Worm (Caenorhabditis elegans) whole organism, L2 larva: ENCODE results near the gene mdf-1.

Experiments used
- C34F6.9 ChIP-seq: fragments of 150-350 bp; optimal IDR thresholded peaks from 2 replicates; lab custom pipeline; 2014; ENCODE audit warnings: missing biosample characterization, missing genetic modification characterization
- F13H6.1 ChIP-seq: sonication (generic microtip); optimal IDR thresholded peaks from 2 replicates; lab custom pipeline; 2016; ENCODE audit warnings: missing genetic modification characterization, missing compliant biosample characterization
- R02D3.7 ChIP-seq: fragments of 150-350 bp; optimal IDR thresholded peaks from 2 replicates; lab custom pipeline; 2014; ENCODE audit warnings: missing biosample characterization, missing genetic modification characterization
- Y55F3AM.14 ChIP-seq: fragments of 200-800 bp; sonication (Bioruptor generic); optimal IDR thresholded peaks from 2 replicates; lab custom pipeline; 2018; ENCODE audit warnings: mild to moderate bottlenecking, missing genetic modification characterization, missing compliant biosample characterization
- ZK546.5 ChIP-seq: sonication (generic microtip); optimal IDR thresholded peaks from 2 replicates; lab custom pipeline; 2017; ENCODE audit warnings: missing biosample characterization, missing genetic modification characterization
- alr-1 ChIP-seq: fragments of 150-350 bp; optimal IDR thresholded peaks from 2 replicates; lab custom pipeline; 2014; ENCODE audit warnings: missing biosample characterization, missing genetic modification characterization
- aly-2 ChIP-seq: fragments of 150-350 bp; optimal IDR thresholded peaks from 2 replicates; lab custom pipeline; 2014; ENCODE audit warnings: missing biosample characterization, missing genetic modification characterization
- ama-1 ChIP-seq: fragments of 150-350 bp; optimal IDR thresholded peaks from 2 replicates; lab custom pipeline; 2018; ENCODE audit warnings: inconsistent platforms
- blmp-1 ChIP-seq: sonication (generic microtip); optimal IDR thresholded peaks from 2 replicates; lab custom pipeline; 2017; ENCODE audit warnings: missing genetic modification characterization, mild to moderate bottlenecking, missing compliant biosample characterization, antibody characterized with exemption, moderate library complexity; ENCODE audit not compliant: insufficient read depth
- ceh-16 ChIP-seq: fragments of 150-350 bp; optimal IDR thresholded peaks from 2 replicates; lab custom pipeline; 2014; ENCODE audit warnings: missing biosample characterization, missing genetic modification characterization
- ceh-82 ChIP-seq: fragments of 150-350 bp; optimal IDR thresholded peaks from 2 replicates; lab custom pipeline; 2014; ENCODE audit warnings: missing biosample characterization, missing genetic modification characterization
- crh-2 ChIP-seq: sonication (generic microtip); optimal IDR thresholded peaks from 2 replicates; lab custom pipeline; 2017; ENCODE audit warnings: missing biosample characterization, missing genetic modification characterization
- dmd-4 ChIP-seq: sonication (generic microtip); optimal IDR thresholded peaks from 2 replicates; lab custom pipeline; 2017; ENCODE audit warnings: missing biosample characterization, missing genetic modification characterization
- egl-27 ChIP-seq: sonication (generic microtip); optimal IDR thresholded peaks from 3 replicates; lab custom pipeline; 2017; ENCODE audit warnings: missing biosample characterization, missing genetic modification reagents, missing genetic modification characterization
- elt-1 ChIP-seq: fragments of 150-350 bp; optimal IDR thresholded peaks from 2 replicates; lab custom pipeline; 2014; ENCODE audit warnings: missing biosample characterization, missing genetic modification characterization
- elt-3 ChIP-seq: sonication (generic microtip); optimal IDR thresholded peaks from 2 replicates; lab custom pipeline; 2017; ENCODE audit warnings: missing biosample characterization, missing genetic modification characterization
- fos-1 ChIP-seq: fragments of 150-350 bp; optimal IDR thresholded peaks from 2 replicates; lab custom pipeline; 2014; ENCODE audit warnings: missing biosample characterization, missing genetic modification characterization
- gmeb-1 ChIP-seq: fragments of 150-350 bp; optimal IDR thresholded peaks from 2 replicates; lab custom pipeline; 2014; ENCODE audit warnings: missing biosample characterization, missing genetic modification characterization
- lin-11 ChIP-seq: fragments of 150-350 bp; sonication (generic microtip); optimal IDR thresholded peaks from 2 replicates; lab custom pipeline; 2014; ENCODE audit warnings: missing biosample characterization, missing genetic modification characterization, inconsistent platforms, mixed read lengths
- lin-13 ChIP-seq: fragments of 150-350 bp; optimal IDR thresholded peaks from 2 replicates; lab custom pipeline; 2014; ENCODE audit warnings: missing biosample characterization, missing genetic modification reagents, missing genetic modification characterization
- lin-39 ChIP-seq: fragments of 150-350 bp; optimal IDR thresholded peaks from 2 replicates; lab custom pipeline; 2014; ENCODE audit warnings: missing biosample characterization, missing genetic modification reagents, missing genetic modification characterization
- lsy-2 ChIP-seq, 2 experiments: fragments of 150-350 bp in 1 of 2; sonication (generic microtip) in 1 of 2; optimal IDR thresholded peaks; 2 replicates each; lab custom pipeline; 2014 to 2017; ENCODE audit warnings: missing biosample characterization in 2 of 2, missing genetic modification characterization in 2 of 2
- mab-5 ChIP-seq: fragments of 150-350 bp; optimal IDR thresholded peaks from 2 replicates; lab custom pipeline; 2014; ENCODE audit warnings: missing biosample characterization, missing genetic modification characterization
- mbf-1 ChIP-seq: sonication (generic microtip); optimal IDR thresholded peaks from 2 replicates; lab custom pipeline; 2017; ENCODE audit warnings: missing biosample characterization, missing genetic modification characterization
- mdl-1 ChIP-seq, 2 experiments: fragments of 150-350 bp in 1 of 2; sonication (generic microtip) in 1 of 2; optimal IDR thresholded peaks; 2 replicates each; lab custom pipeline; 2017; ENCODE audit warnings: missing biosample characterization in 2 of 2, missing genetic modification characterization in 2 of 2
- nhr-10 ChIP-seq: sonication (generic microtip); optimal IDR thresholded peaks from 2 replicates; lab custom pipeline; 2017; ENCODE audit warnings: missing biosample characterization, missing genetic modification characterization
- nhr-11 ChIP-seq: fragments of 150-350 bp; optimal IDR thresholded peaks from 2 replicates; lab custom pipeline; 2014; ENCODE audit warnings: missing biosample characterization, missing genetic modification characterization
- nhr-12 ChIP-seq: fragments of 150-350 bp; optimal IDR thresholded peaks from 2 replicates; lab custom pipeline; 2014; ENCODE audit warnings: missing biosample characterization, missing genetic modification characterization
- nhr-129 ChIP-seq: fragments of 150-350 bp; optimal IDR thresholded peaks from 2 replicates; lab custom pipeline; 2014; ENCODE audit warnings: missing biosample characterization, missing genetic modification characterization
- nhr-21 ChIP-seq: fragments of 150-350 bp; optimal IDR thresholded peaks from 2 replicates; lab custom pipeline; 2014; ENCODE audit warnings: missing biosample characterization, missing genetic modification characterization
- nhr-23 ChIP-seq: fragments of 150-350 bp; optimal IDR thresholded peaks from 2 replicates; lab custom pipeline; 2014; ENCODE audit warnings: missing biosample characterization, missing genetic modification reagents, missing genetic modification characterization
- nhr-237 ChIP-seq: fragments of 150-350 bp; optimal IDR thresholded peaks from 2 replicates; lab custom pipeline; 2014; ENCODE audit warnings: missing biosample characterization, missing genetic modification characterization
- nhr-25 ChIP-seq: fragments of 150-350 bp; sonication (generic microtip); optimal IDR thresholded peaks from 3 replicates; lab custom pipeline; 2014; ENCODE audit warnings: missing biosample characterization, missing genetic modification characterization
- nhr-6 ChIP-seq: fragments of 150-350 bp; optimal IDR thresholded peaks from 2 replicates; lab custom pipeline; 2014; ENCODE audit warnings: missing biosample characterization, missing genetic modification characterization
- nhr-77 ChIP-seq: fragments of 150-350 bp; optimal IDR thresholded peaks from 2 replicates; lab custom pipeline; 2014; ENCODE audit warnings: missing biosample characterization, missing genetic modification characterization
- peb-1 ChIP-seq: fragments of 150-350 bp; optimal IDR thresholded peaks from 2 replicates; lab custom pipeline; 2014; ENCODE audit warnings: missing biosample characterization, missing genetic modification characterization
- sem-4 ChIP-seq: fragments of 150-350 bp; optimal IDR thresholded peaks from 2 replicates; lab custom pipeline; 2014; ENCODE audit warnings: missing biosample characterization, missing genetic modification reagents, missing genetic modification characterization
- skn-1 ChIP-seq: sonication (generic microtip); optimal IDR thresholded peaks from 2 replicates; lab custom pipeline; 2017; ENCODE audit warnings: missing biosample characterization, missing genetic modification characterization
- sma-3 ChIP-seq: sonication (generic microtip); optimal IDR thresholded peaks from 2 replicates; lab custom pipeline; 2016; ENCODE audit warnings: missing genetic modification reagents, missing genetic modification characterization, missing compliant biosample characterization
- sma-9 ChIP-seq, 2 experiments: fragments of 150-350 bp in 1 of 2; sonication (generic microtip) in 1 of 2; optimal IDR thresholded peaks; 2 replicates each; lab custom pipeline; 2014 to 2016; ENCODE audit warnings: missing genetic modification characterization in 2 of 2, mild to moderate bottlenecking in 1 of 2, missing biosample characterization in 1 of 2, missing compliant biosample characterization in 1 of 2, missing genetic modification reagents in 1 of 2, moderate library complexity in 1 of 2
- snpc-4 ChIP-seq: fragments of 150-350 bp; optimal IDR thresholded peaks from 2 replicates; lab custom pipeline; 2014; ENCODE audit warnings: missing biosample characterization, missing genetic modification characterization
- unc-39 ChIP-seq: fragments of 150-350 bp; optimal IDR thresholded peaks from 2 replicates; lab custom pipeline; 2014; ENCODE audit warnings: missing biosample characterization, missing genetic modification characterization
- unc-55 ChIP-seq: fragments of 150-350 bp; sonication (generic microtip); optimal IDR thresholded peaks from 3 replicates; lab custom pipeline; 2014; ENCODE audit warnings: missing biosample characterization, missing genetic modification reagents, missing genetic modification characterization
- unc-62 ChIP-seq: fragments of 150-350 bp; optimal IDR thresholded peaks from 2 replicates; lab custom pipeline; 2014; ENCODE audit warnings: missing biosample characterization, missing genetic modification reagents, missing genetic modification characterization
- zag-1 ChIP-seq: fragments of 150-350 bp; optimal IDR thresholded peaks from 2 replicates; lab custom pipeline; 2014; ENCODE audit warnings: missing biosample characterization, missing genetic modification characterization
- ztf-1 ChIP-seq: fragments of 200-800 bp; sonication (Bioruptor generic); conservative IDR thresholded peaks from 2 replicates; pipeline ENCODE4 v1.3.6; 2022; ENCODE audit warnings: missing genetic modification characterization, missing compliant biosample characterization
- ztf-11 ChIP-seq: sonication (generic microtip); optimal IDR thresholded peaks from 2 replicates; lab custom pipeline; 2017; ENCODE audit warnings: missing biosample characterization, missing genetic modification characterization
- ztf-4 ChIP-seq: fragments of 150-350 bp; optimal IDR thresholded peaks from 2 replicates; lab custom pipeline; 2014; ENCODE audit warnings: missing biosample characterization, missing genetic modification characterization

mdf-1 gene

DNA sequence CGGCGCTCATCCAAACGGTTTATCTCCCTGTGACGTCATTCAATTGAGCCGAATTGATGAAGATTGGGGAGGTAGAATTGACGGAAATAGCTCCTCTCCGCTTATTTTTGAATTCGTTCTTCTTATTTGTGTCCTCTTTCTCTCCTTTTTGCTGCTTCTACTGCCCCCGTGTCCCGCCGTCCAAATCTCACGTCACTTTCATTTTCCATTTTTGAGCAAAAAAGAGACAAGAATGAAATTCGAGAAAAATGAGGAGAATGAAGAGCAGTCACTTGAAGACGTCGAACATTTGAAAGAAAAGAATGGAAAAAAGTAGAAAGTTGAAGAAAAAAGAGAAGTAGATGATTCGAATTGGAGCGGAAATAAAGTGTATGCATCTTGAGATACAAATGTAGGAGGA, 19.6 kb upstream of the mdf-1 start:
- TF ChIP-seq C34F6.9, result peak; percentile 18
- TF ChIP-seq ZK546.5 (tag; lab: Kevin White, UChicago), result no peak
- peak; percentile 19 for TF ChIP-seq sma-9 (GFP tag; optimal IDR thresholded peaks at IDR 0.05; lab: Kevin White, UChicago)
- no peak for TF ChIP-seq sma-9 (tag; optimal IDR thresholded peaks at IDR 0.05; lab: Kevin White, UChicago)
- no peak for TF ChIP-seq lin-11

- TF ChIP-seq peb-1 (tag; lab: Kevin White, UChicago), result no peak
- no peak for TF ChIP-seq aly-2 (tag; lab: Kevin White, UChicago)
- TF ChIP-seq C34F6.9, result peak; percentile 91
- no peak for TF ChIP-seq blmp-1 (tag; lab: Kevin White, UChicago)
- TF ChIP-seq ZK546.5 (tag; lab: Kevin White, UChicago), result no peak
- TF ChIP-seq ztf-11 (tag; lab: Kevin White, UChicago), result no peak
- TF ChIP-seq nhr-77, result no peak
- TF ChIP-seq nhr-11 (tag; lab: Kevin White, UChicago), result no peak
- no peak for TF ChIP-seq elt-3 (tag; lab: Kevin White, UChicago)
- TF ChIP-seq lin-11, result peak; percentile 59
- no peak for TF ChIP-seq nhr-6 (tag; lab: Kevin White, UChicago)
- TF ChIP-seq nhr-25, result no peak
- TF ChIP-seq ceh-16 (tag; lab: Kevin White, UChicago), result no peak
- TF ChIP-seq unc-62 (GFP tag; lab: Kevin White, UChicago), result no peak
- no peak for TF ChIP-seq ama-1
- peak; percentile 50 for TF ChIP-seq lin-13 (GFP tag; lab: Kevin White, UChicago)
- TF ChIP-seq snpc-4 (tag; lab: Kevin White, UChicago), result no peak
- peak; percentile 85 for TF ChIP-seq zag-1
- peak; percentile 28 for TF ChIP-seq sma-9 (GFP tag; optimal IDR thresholded peaks at IDR 0.05; lab: Kevin White, UChicago)
- TF ChIP-seq sma-9 (tag; optimal IDR thresholded peaks at IDR 0.05; lab: Kevin White, UChicago), result no peak
- no peak for TF ChIP-seq ztf-1
- no peak for TF ChIP-seq nhr-21 (tag; lab: Kevin White, UChicago)
- no peak for TF ChIP-seq R02D3.7 (tag; lab: Kevin White, UChicago)
- no peak for TF ChIP-seq nhr-12
- no peak for TF ChIP-seq dmd-4
- TF ChIP-seq Y55F3AM.14 (GFP tag; lab: Kevin White, UChicago), result peak; percentile 53
- peak; percentile 76 for TF ChIP-seq crh-2 (tag; lab: Kevin White, UChicago)
- peak; percentile 56 for TF ChIP-seq nhr-129
- TF ChIP-seq F13H6.1, result peak; percentile 81
- TF ChIP-seq skn-1 (tag; lab: Kevin White, UChicago), result no peak
- TF ChIP-seq fos-1, result peak; percentile 17
- TF ChIP-seq alr-1, result no peak
- no peak for TF ChIP-seq gmeb-1 (tag; lab: Kevin White, UChicago)
- TF ChIP-seq nhr-10, result no peak
- no peak for TF ChIP-seq unc-39
- no peak for TF ChIP-seq egl-27 (tag; lab: Kevin White, UChicago)
- TF ChIP-seq sem-4 (tag; lab: Kevin White, UChicago), result peak; percentile 32
- TF ChIP-seq elt-1 (tag; lab: Kevin White, UChicago), result no peak
- peak; percentile 94 for TF ChIP-seq unc-55 (GFP tag; lab: Kevin White, UChicago)
- TF ChIP-seq nhr-23, result no peak
- no peak for TF ChIP-seq nhr-237
- TF ChIP-seq ztf-4 (tag; lab: Kevin White, UChicago), result no peak
- TF ChIP-seq mab-5 (tag; lab: Kevin White, UChicago), result peak; percentile 59
- TF ChIP-seq lsy-2 (tag; optimal IDR thresholded peaks at IDR 0.05; lab: Kevin White, UChicago), result peak; percentile 33 to 66
- no peak for TF ChIP-seq ceh-82 (tag; lab: Kevin White, UChicago)
- no peak for TF ChIP-seq lin-39 (tag; lab: Kevin White, UChicago)
- peak; percentile 47 to 78 for TF ChIP-seq mdl-1 (tag; optimal IDR thresholded peaks at IDR 0.05; lab: Kevin White, UChicago)
- TF ChIP-seq mbf-1 (tag; lab: Kevin White, UChicago), result no peak
- TF ChIP-seq sma-3 (GFP tag; lab: Kevin White, UChicago), result no peak
- TF ChIP-seq, all 48 proteins: peak for 15
Measured at ce11 chrV:9561624-9562179, 17.7 kb upstream of the mdf-1 start, which contains the start of gene rgef-1. Gene rgef-1, minus strand, starts transcription at chrV:9561674.
